Worm (Caenorhabditis elegans) whole organism, young adult: ENCODE data around the gene fbxb-55.

Experiments
- F55B11.4 ChIP-seq: sonication (generic microtip); optimal IDR thresholded peaks from 2 replicates; lab custom pipeline; 2016; ENCODE audit warnings: missing compliant biosample characterization, missing genetic modification characterization, borderline replicate concordance; ENCODE audit not compliant: insufficient read depth
- ama-1 ChIP-seq, 3 experiments: fragments of 150-350 bp in 1 of 3; sonication (generic microtip) in 2 of 3; optimal IDR thresholded peaks; 2 replicates each; lab custom pipeline; 2014 to 2018; ENCODE audit warnings: missing biosample characterization in 2 of 3, missing genetic modification characterization in 2 of 3, missing genetic modification reagents in 2 of 3

ce11 chrIV:4068480-4068879, at the start of gene fbxb-55:
- TF ChIP-seq F55B11.4 (no peak), ama-1 (optimal IDR thresholded peaks at IDR 0.05; lab: Kevin White, UChicago) (no peak), ama-1 (GFP tag; optimal IDR thresholded peaks at IDR 0.05; lab: Kevin White, UChicago) (no peak)
